Fruit fly (Drosophila melanogaster): ENCODE measurements around the gene Nhe1.

dm6 chr2L:66369-67278, 39.9 kb downstream of the Nhe1 start, which contains the start of gene dbr:
- TF ChIP-seq kay (GFP tag; optimal IDR thresholded peaks at IDR 0.05), result no peak
- no peak for TF ChIP-seq CG2889 (GFP tag; IDR thresholded peaks at IDR 0.05)
- TF ChIP-seq crc (GFP tag; optimal IDR thresholded peaks at IDR 0.05), result no peak
- TF ChIP-seq bigmax (GFP tag; optimal IDR thresholded peaks at IDR 0.05), result no peak
- no peak for TF ChIP-seq bcd (GFP tag; optimal IDR thresholded peaks at IDR 0.05)
- TF ChIP-seq CG12744 (GFP tag; optimal IDR thresholded peaks at IDR 0.05), result peak; percentile 38
- peak in 1 of 2 experiments; percentile 61 for TF ChIP-seq Hr51 (GFP tag; optimal IDR thresholded peaks at IDR 0.05)
- no peak for TF ChIP-seq CkIIα-i1 (GFP tag; IDR thresholded peaks at IDR 0.05)
- TF ChIP-seq klu (GFP tag; IDR thresholded peaks at IDR 0.05), result no peak
- peak; percentile 26 for TF ChIP-seq NfI (GFP tag; optimal IDR thresholded peaks at IDR 0.05)

Data from whole organism, embryonic.